Worm (Caenorhabditis elegans): ENCODE results near the gene Y56A3A.31.
A peak's percentile ranks its signal among the peaks of the same experiment; 100 is the strongest.

DNA sequence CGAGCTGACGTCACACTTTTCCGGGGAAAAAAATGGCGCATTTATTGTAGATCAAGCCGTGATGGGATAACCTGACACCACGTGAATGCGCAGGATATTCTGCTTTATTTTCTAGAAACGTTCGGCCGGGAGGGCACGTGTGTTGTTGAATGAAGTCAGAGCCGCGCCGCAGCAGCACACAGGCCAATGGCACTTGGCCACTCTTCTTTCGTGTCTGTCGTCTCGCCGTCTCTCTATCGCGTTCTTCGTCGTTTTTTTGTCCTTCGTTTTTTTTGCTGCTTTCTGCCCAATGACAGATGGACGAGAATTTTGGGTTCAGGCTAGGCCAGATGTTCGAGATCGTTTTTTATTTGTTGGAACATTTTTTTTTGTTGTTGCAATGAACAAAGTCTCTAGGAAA lies 7.3 kb downstream of the Y56A3A.31 start:
- TF ChIP-seq jun-1 (tag; optimal IDR thresholded peaks at IDR 0.05) (no peak), pha-4 (tag; optimal IDR thresholded peaks at IDR 0.05) (peak; percentile 50), nhr-237 (tag; optimal IDR thresholded peaks at IDR 0.05) (no peak)

Measured in whole organism, L3 larva.